Fruit fly (Drosophila melanogaster) whole organism, wandering third instar larva: ENCODE data around the gene eIF3f1.
A peak's percentile ranks its signal among the peaks of the same experiment; 100 is the strongest.

Source experiments
- Abd-B ChIP-seq: fragments of >200 bp; optimal IDR thresholded peaks from 2 replicates; lab custom pipeline; 2017; ENCODE audit warnings: missing biosample characterization, missing genetic modification characterization
- CG32264 ChIP-seq: fragments of 200-800 bp; sonication (Bioruptor generic); optimal IDR thresholded peaks from 2 replicates; lab custom pipeline; 2016; ENCODE audit warnings: missing biosample characterization, missing genetic modification characterization
- CG9705 ChIP-seq: fragments of 200-800 bp; sonication (Bioruptor generic); optimal IDR thresholded peaks from 2 replicates; lab custom pipeline; 2018; ENCODE audit warnings: missing biosample characterization, mild to moderate bottlenecking, missing genetic modification characterization
- CrebA ChIP-seq: fragments of 200-800 bp; sonication (Bioruptor generic); optimal IDR thresholded peaks from 2 replicates; lab custom pipeline; 2016; ENCODE audit warnings: missing biosample characterization, mild to moderate bottlenecking, missing genetic modification characterization, borderline replicate concordance
- Dfd ChIP-seq: fragments of >200 bp; optimal IDR thresholded peaks from 2 replicates; lab custom pipeline; 2017; ENCODE audit warnings: missing biosample characterization, missing genetic modification characterization
- Dif ChIP-seq: fragments of 200-275, 200-300 bp; sonication (Bioruptor generic); optimal IDR thresholded peaks from 2 replicates; lab custom pipeline; 2018; ENCODE audit warnings: missing biosample characterization, missing genetic modification characterization; ENCODE audit not compliant: partially characterized antibody
- GATAd ChIP-seq: sonication (Bioruptor generic); optimal IDR thresholded peaks from 2 replicates; lab custom pipeline; 2016; ENCODE audit warnings: missing biosample characterization, missing genetic modification characterization
- HLH106 ChIP-seq: fragments of 200-800 bp; optimal IDR thresholded peaks from 3 replicates; lab custom pipeline; 2019; ENCODE audit warnings: missing biosample characterization, mild to moderate bottlenecking, missing genetic modification characterization, moderate library complexity
- Hnf4 ChIP-seq: fragments of 200-800 bp; sonication (Bioruptor generic); optimal IDR thresholded peaks from 2 replicates; lab custom pipeline; 2016; ENCODE audit warnings: missing biosample characterization, mild to moderate bottlenecking, missing genetic modification characterization
- Hr78 ChIP-seq: fragments of >200 bp; optimal IDR thresholded peaks from 2 replicates; lab custom pipeline; 2017; ENCODE audit warnings: missing biosample characterization, missing genetic modification characterization
- Hr83 ChIP-seq: fragments of 200-300 bp; sonication (Bioruptor generic); optimal IDR thresholded peaks from 2 replicates; lab custom pipeline; 2016; ENCODE audit warnings: missing biosample characterization, mild to moderate bottlenecking, missing genetic modification characterization, moderate library complexity; ENCODE audit not compliant: poor library complexity, severe bottlenecking
- Jra ChIP-seq: sonication (Bioruptor generic); optimal IDR thresholded peaks from 2 replicates; lab custom pipeline; 2016; ENCODE audit warnings: missing biosample characterization, missing genetic modification characterization
- Myc ChIP-seq: fragments of >200 bp; optimal IDR thresholded peaks from 2 replicates; lab custom pipeline; 2017
- N ChIP-seq: fragments of >200 bp; optimal IDR thresholded peaks from 2 replicates; lab custom pipeline; 2018; ENCODE audit warnings: missing biosample characterization, missing external identifiers, missing genetic modification characterization
- OdsH ChIP-seq: fragments of 200-800 bp; sonication (Bioruptor generic); optimal IDR thresholded peaks from 2 replicates; lab custom pipeline; 2016; ENCODE audit warnings: missing biosample characterization, mild to moderate bottlenecking, missing genetic modification characterization
- Sp1 ChIP-seq: fragments of 200-800 bp; sonication (Bioruptor generic); optimal IDR thresholded peaks from 3 replicates; lab custom pipeline; 2019; ENCODE audit warnings: missing biosample characterization, mild to moderate bottlenecking, missing genetic modification characterization, moderate library complexity
- Vsx2 ChIP-seq: fragments of 200-300, 225-300 bp; sonication (Bioruptor generic); optimal IDR thresholded peaks from 2 replicates; lab custom pipeline; 2018; ENCODE audit warnings: missing biosample characterization, missing genetic modification characterization; ENCODE audit not compliant: partially characterized antibody
- br ChIP-seq: fragments of 200-800 bp; sonication (Bioruptor generic); optimal IDR thresholded peaks from 2 replicates; lab custom pipeline; 2016; ENCODE audit warnings: missing biosample characterization, missing genetic modification characterization
- brk ChIP-seq: fragments of 200-800 bp; sonication (Bioruptor generic); optimal IDR thresholded peaks from 2 replicates; lab custom pipeline; 2016; ENCODE audit warnings: missing biosample characterization, mild to moderate bottlenecking, missing genetic modification characterization
- dl ChIP-seq, 2 experiments: fragments of 175-275, 200-275 bp in 1 of 2; fragments of 200-275 bp in 1 of 2; sonication (Bioruptor generic); optimal IDR thresholded peaks; lab custom pipeline; 2018; ENCODE audit warnings: mild to moderate bottlenecking in 2 of 2, missing biosample characterization in 2 of 2, missing genetic modification characterization in 2 of 2, moderate library complexity in 2 of 2; ENCODE audit not compliant: partially characterized antibody in 2 of 2, insufficient read depth in 1 of 2
- dmrt93B ChIP-seq: fragments of 200-800 bp; sonication (Bioruptor generic); optimal IDR thresholded peaks from 2 replicates; lab custom pipeline; 2018; ENCODE audit warnings: missing biosample characterization, mild to moderate bottlenecking, missing genetic modification characterization
- dsf ChIP-seq: sonication (Bioruptor generic); optimal IDR thresholded peaks from 2 replicates; lab custom pipeline; 2016; ENCODE audit warnings: missing biosample characterization, missing genetic modification characterization, borderline replicate concordance
- ey ChIP-seq: fragments of 200-800 bp; sonication (Bioruptor generic); optimal IDR thresholded peaks from 2 replicates; lab custom pipeline; 2016; ENCODE audit warnings: missing biosample characterization, missing genetic modification characterization
- foxo ChIP-seq, 2 experiments: fragments of 200-800 bp; sonication (Bioruptor generic); optimal IDR thresholded peaks; 2 replicates in 1 of 2; 3 replicates in 1 of 2; lab custom pipeline; 2016 to 2017; ENCODE audit warnings: missing biosample characterization in 2 of 2, missing genetic modification characterization in 2 of 2
- fru ChIP-seq: fragments of 200-800 bp; sonication (Bioruptor generic); optimal IDR thresholded peaks from 3 replicates; lab custom pipeline; 2016; ENCODE audit warnings: missing biosample characterization, mild to moderate bottlenecking, missing genetic modification characterization
- h ChIP-seq: fragments of 200-800 bp; sonication (Bioruptor generic); optimal IDR thresholded peaks from 3 replicates; lab custom pipeline; 2016; ENCODE audit warnings: missing biosample characterization, mild to moderate bottlenecking, missing genetic modification characterization
- jim ChIP-seq: fragments of 175-275, 200-325 bp; sonication (Bioruptor generic); optimal IDR thresholded peaks from 2 replicates; lab custom pipeline; 2016; ENCODE audit warnings: missing biosample characterization, mild to moderate bottlenecking, missing genetic modification characterization
- lola ChIP-seq: fragments of >200 bp; optimal IDR thresholded peaks from 2 replicates; lab custom pipeline; 2017; ENCODE audit warnings: missing biosample characterization, missing genetic modification characterization
- pan ChIP-seq: fragments of >200 bp; optimal IDR thresholded peaks from 2 replicates; lab custom pipeline; 2017
- rgr ChIP-seq: fragments of 200-800 bp; sonication (Bioruptor generic); optimal IDR thresholded peaks from 3 replicates; lab custom pipeline; 2016; ENCODE audit warnings: missing biosample characterization, mild to moderate bottlenecking, missing genetic modification characterization
- sage ChIP-seq: fragments of 200-800 bp; sonication (Bioruptor generic); optimal IDR thresholded peaks from 2 replicates; lab custom pipeline; 2016; ENCODE audit warnings: missing biosample characterization, mild to moderate bottlenecking, missing genetic modification characterization
- woc ChIP-seq: sonication (Bioruptor generic); optimal IDR thresholded peaks from 2 replicates; lab custom pipeline; 2016; ENCODE audit warnings: missing biosample characterization, mild to moderate bottlenecking, missing genetic modification characterization

eIF3f1 gene

DNA sequence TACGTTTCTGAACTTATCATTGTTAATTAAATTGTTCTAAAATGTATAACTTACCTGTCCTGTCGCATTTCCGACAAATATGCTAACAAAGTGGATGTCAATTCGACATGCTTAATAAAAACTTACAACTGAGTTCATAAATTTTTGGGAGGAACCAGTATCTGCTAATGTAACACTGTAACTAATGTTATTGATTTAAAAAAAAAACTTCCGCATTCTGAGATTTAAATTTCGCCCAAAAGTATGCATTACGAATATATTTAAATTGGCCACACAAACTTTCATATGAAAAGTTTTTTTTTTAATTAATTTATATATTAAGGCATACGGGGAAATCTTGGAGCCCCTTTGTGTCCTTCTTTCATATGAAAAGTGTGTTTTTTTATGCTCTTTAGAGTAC lies 1.9 kb downstream of the eIF3f1 start:
- TF ChIP-seq CrebA (no peak), Vsx2 (GFP tag; lab: Kevin White, UChicago) (no peak), Abd-B (GFP tag; lab: Kevin White, UChicago) (no peak), Dif (GFP tag; lab: Kevin White, UChicago) (no peak), OdsH (GFP tag; lab: Kevin White, UChicago) (no peak), Jra (GFP tag; lab: Kevin White, UChicago) (no peak), N (GFP tag; lab: Kevin White, UChicago) (no peak), HLH106 (tag; lab: Kevin White, UChicago) (no peak)

DNA sequence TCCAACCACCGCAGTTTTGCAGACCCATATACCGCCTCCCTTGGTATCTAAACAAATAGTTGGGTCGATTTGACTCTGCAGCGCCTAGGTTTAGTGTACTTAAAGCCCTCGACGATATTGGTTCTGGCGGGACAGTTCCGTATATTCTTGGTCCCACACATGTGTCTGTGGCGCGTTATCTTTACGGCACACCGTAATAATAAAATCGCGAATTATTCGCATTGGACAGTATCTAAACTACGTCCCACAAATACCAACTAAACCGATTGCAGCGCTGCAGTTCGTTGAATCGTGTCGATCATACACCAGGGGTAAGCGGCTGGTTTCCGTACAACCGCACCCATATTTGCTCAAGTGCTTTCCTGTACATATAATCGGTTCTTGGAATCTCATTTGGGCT lies 7.9 kb downstream of the eIF3f1 start:
- TF ChIP-seq dl (GFP tag; optimal IDR thresholded peaks at IDR 0.05; lab: Kevin White, UChicago; ENCODE audit: insufficient read depth in 1 of 2, partially characterized antibody in 2 of 2), result no peak

dm6 chr3R:4705167-4705566 lies 8.8 kb downstream of the eIF3f1 start:
- TF ChIP-seq jim (GFP tag; lab: Kevin White, UChicago), result no peak
- no peak for TF ChIP-seq lola (GFP tag; lab: Kevin White, UChicago)
- no peak for TF ChIP-seq woc (GFP tag; lab: Kevin White, UChicago)
- TF ChIP-seq N (GFP tag; lab: Kevin White, UChicago), result no peak
- no peak for TF ChIP-seq pan (lab: Kevin White, UChicago)
- TF ChIP-seq Myc (lab: Kevin White, UChicago), result no peak
- TF ChIP-seq Vsx2 (GFP tag; lab: Kevin White, UChicago), result no peak
- no peak for TF ChIP-seq CG32264
- TF ChIP-seq GATAd (GFP tag; lab: Kevin White, UChicago), result no peak
- TF ChIP-seq Jra (GFP tag; lab: Kevin White, UChicago), result no peak
- TF ChIP-seq Hnf4 (GFP tag; lab: Kevin White, UChicago), result no peak
- no peak for TF ChIP-seq Sp1 (GFP tag; lab: Kevin White, UChicago)

DNA sequence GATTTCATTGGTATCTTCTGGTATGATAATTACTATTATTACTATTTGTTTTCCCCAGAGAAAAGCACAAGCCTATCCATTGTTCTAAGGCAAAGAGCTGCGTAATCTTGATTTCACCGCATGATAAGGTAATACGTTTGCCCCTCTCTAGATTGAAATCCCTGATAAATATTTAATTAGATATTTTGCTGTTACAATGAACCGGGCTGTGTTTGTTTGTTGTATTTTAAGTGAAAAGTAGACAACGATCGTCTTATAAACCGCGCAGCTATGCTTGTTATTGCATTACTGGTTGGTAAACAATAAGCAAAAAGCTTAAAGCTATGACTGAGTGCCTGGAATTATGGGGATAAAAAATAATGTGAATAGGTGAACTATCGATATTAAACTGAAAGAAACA lies 19.2 kb downstream of the eIF3f1 start:
- TF ChIP-seq jim (GFP tag; lab: Kevin White, UChicago) (no peak), Abd-B (GFP tag; lab: Kevin White, UChicago) (no peak), dl (GFP tag; optimal IDR thresholded peaks at IDR 0.05; lab: Kevin White, UChicago; ENCODE audit: insufficient read depth in 1 of 2, partially characterized antibody in 2 of 2) (no peak), Hr78 (GFP tag; lab: Kevin White, UChicago) (no peak), CG32264 (no peak), fru (GFP tag; lab: Kevin White, UChicago) (no peak)

DNA sequence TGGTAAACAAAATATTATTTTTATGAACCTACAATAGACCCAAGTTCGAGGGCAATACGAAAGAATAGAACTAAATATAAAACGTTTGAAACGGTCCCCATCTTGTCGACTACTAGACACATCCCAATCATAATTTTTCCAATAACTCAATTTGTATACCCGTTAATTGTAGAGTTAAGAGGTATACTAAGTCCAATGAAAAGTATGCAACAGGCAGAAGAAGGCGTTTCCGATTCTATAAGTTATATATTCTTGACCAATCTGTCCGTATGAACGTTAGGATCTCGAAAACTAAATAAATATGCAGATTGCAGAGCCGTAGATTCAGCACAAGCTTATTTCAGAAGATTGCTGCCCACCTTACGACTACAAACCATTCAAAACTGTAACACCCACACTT lies 23.5 kb downstream of the eIF3f1 start, which contains the start of gene CG33927:
TSS of gene CG33927 (minus strand) at position 101 of the 400 bp plus-strand sequence.
- TF ChIP-seq dmrt93B (GFP tag; lab: Kevin White, UChicago) (no peak), N (GFP tag; lab: Kevin White, UChicago) (no peak), OdsH (GFP tag; lab: Kevin White, UChicago) (no peak), dsf (GFP tag; lab: Kevin White, UChicago) (no peak), sage (GFP tag; lab: Kevin White, UChicago) (no peak), GATAd (GFP tag; lab: Kevin White, UChicago) (no peak), lola (GFP tag; lab: Kevin White, UChicago) (no peak), Hnf4 (GFP tag; lab: Kevin White, UChicago) (no peak), dl (GFP tag; optimal IDR thresholded peaks at IDR 0.05; lab: Kevin White, UChicago; ENCODE audit: insufficient read depth in 1 of 2, partially characterized antibody in 2 of 2) (no peak), rgr (GFP tag; lab: Kevin White, UChicago) (no peak), CG9705 (GFP tag; lab: Kevin White, UChicago) (no peak), ey (GFP tag; lab: Kevin White, UChicago) (no peak), pan (lab: Kevin White, UChicago) (no peak), CG32264 (no peak), CrebA (no peak), Sp1 (GFP tag; lab: Kevin White, UChicago) (no peak), Myc (lab: Kevin White, UChicago) (no peak), Dif (GFP tag; lab: Kevin White, UChicago) (no peak), brk (GFP tag; lab: Kevin White, UChicago) (no peak)

dm6 chr3R:4687207-4687606 lies 26.8 kb downstream of the eIF3f1 start:
- no peak for TF ChIP-seq br (GFP tag; lab: Kevin White, UChicago)
- TF ChIP-seq h (GFP tag; lab: Kevin White, UChicago), result peak; percentile 39
- TF ChIP-seq Dfd (GFP tag; lab: Kevin White, UChicago), result no peak
- TF ChIP-seq Hr78 (GFP tag; lab: Kevin White, UChicago), result no peak
- TF ChIP-seq foxo (GFP tag; optimal IDR thresholded peaks at IDR 0.05; lab: Kevin White, UChicago), result peak in 1 of 2 experiments; percentile 39
- no peak for TF ChIP-seq OdsH (GFP tag; lab: Kevin White, UChicago)
- TF ChIP-seq Myc (lab: Kevin White, UChicago), result no peak
- no peak for TF ChIP-seq Hr83 (GFP tag; lab: Kevin White, UChicago)
- TF ChIP-seq ey (GFP tag; lab: Kevin White, UChicago), result peak; percentile 43
- TF ChIP-seq dl (GFP tag; optimal IDR thresholded peaks at IDR 0.05; lab: Kevin White, UChicago; ENCODE audit: insufficient read depth in 1 of 2, partially characterized antibody in 2 of 2), result no peak
- TF ChIP-seq jim (GFP tag; lab: Kevin White, UChicago), result no peak
- peak; percentile 19 for TF ChIP-seq fru (GFP tag; lab: Kevin White, UChicago)
- TF ChIP-seq dmrt93B (GFP tag; lab: Kevin White, UChicago), result no peak
- TF ChIP-seq CG9705 (GFP tag; lab: Kevin White, UChicago), result no peak
